Worm (Caenorhabditis elegans): ENCODE data around the gene C49F8.3.

C49F8.3 gene

ce11 chrX:13376851-13377250 is 10.5 kb downstream of the C49F8.3 start, which contains the start of the genes C49F8.14 and gem-1:
Gene C49F8.14, minus strand, starts transcription at chrX:13376949.
Gene gem-1, minus strand, starts transcription at chrX:13376992.
- TF ChIP-seq lin-32 (GFP tag; optimal IDR thresholded peaks at IDR 0.05) (no peak), mep-1 (tag; optimal IDR thresholded peaks at IDR 0.05) (no peak), snpc-4 (tag; optimal IDR thresholded peaks at IDR 0.05) (no peak), tbx-8 (GFP tag; optimal IDR thresholded peaks at IDR 0.05) (no peak), mab-5 (tag; optimal IDR thresholded peaks at IDR 0.05) (no peak), ztf-11 (tag; optimal IDR thresholded peaks at IDR 0.05) (no peak), zip-8 (tag; optimal IDR thresholded peaks at IDR 0.05) (no peak), unc-39 (tag; optimal IDR thresholded peaks at IDR 0.05) (no peak), nhr-237 (tag; optimal IDR thresholded peaks at IDR 0.05) (no peak)

DNA sequence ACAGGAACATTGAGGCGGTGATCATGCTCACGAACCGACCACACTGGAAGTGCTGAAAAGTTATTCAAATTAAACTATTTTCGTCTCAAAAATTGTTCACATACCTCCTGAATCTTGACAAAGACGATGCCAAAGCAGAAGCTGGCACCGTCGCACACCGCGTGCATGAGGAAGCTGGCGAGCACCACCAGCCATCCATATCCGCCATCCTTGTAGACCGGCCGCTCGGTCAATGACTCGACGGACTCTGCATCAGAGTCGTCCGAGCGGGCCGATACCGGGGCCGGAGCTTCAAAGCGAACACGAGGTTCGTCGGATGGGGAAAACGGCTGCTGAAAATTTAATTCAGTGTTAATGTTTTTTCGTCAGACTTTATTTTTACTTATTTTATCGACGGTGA is 11.2 kb downstream of the C49F8.3 start:
- TF ChIP-seq ceh-39 (tag; optimal IDR thresholded peaks at IDR 0.05), result no peak
- no peak for TF ChIP-seq cnd-1 (tag; optimal IDR thresholded peaks at IDR 0.05)

ce11 chrX:13368283-13368682 is 19.1 kb downstream of the C49F8.3 start:
- TF ChIP-seq bed-3 (GFP tag; optimal IDR thresholded peaks at IDR 0.05) (no peak), sptf-1 (tag; optimal IDR thresholded peaks at IDR 0.05) (no peak), tbx-8 (GFP tag; optimal IDR thresholded peaks at IDR 0.05) (no peak), pha-4 (tag; optimal IDR thresholded peaks at IDR 0.05) (no peak), unc-120 (tag; optimal IDR thresholded peaks at IDR 0.05; ENCODE audit: poor library complexity, severe bottlenecking) (no peak), cnd-1 (tag; optimal IDR thresholded peaks at IDR 0.05) (no peak), lin-13 (tag; optimal IDR thresholded peaks at IDR 0.05) (no peak), nhr-28 (tag; optimal IDR thresholded peaks at IDR 0.05) (no peak), M03D4.4 (tag; optimal IDR thresholded peaks at IDR 0.05) (no peak), lin-32 (GFP tag; optimal IDR thresholded peaks at IDR 0.05) (no peak), mep-1 (tag; optimal IDR thresholded peaks at IDR 0.05) (no peak), flh-1 (GFP tag; optimal IDR thresholded peaks at IDR 0.05) (no peak), lsy-2 (tag; optimal IDR thresholded peaks at IDR 0.05) (no peak), nhr-76 (tag; optimal IDR thresholded peaks at IDR 0.05) (no peak), ztf-11 (tag; optimal IDR thresholded peaks at IDR 0.05) (no peak)

ce11 chrX:13366955-13367354 is 20.4 kb downstream of the C49F8.3 start:
- TF ChIP-seq pha-4 (tag; optimal IDR thresholded peaks at IDR 0.05) (no peak), mab-5 (tag; optimal IDR thresholded peaks at IDR 0.05) (no peak)

DNA sequence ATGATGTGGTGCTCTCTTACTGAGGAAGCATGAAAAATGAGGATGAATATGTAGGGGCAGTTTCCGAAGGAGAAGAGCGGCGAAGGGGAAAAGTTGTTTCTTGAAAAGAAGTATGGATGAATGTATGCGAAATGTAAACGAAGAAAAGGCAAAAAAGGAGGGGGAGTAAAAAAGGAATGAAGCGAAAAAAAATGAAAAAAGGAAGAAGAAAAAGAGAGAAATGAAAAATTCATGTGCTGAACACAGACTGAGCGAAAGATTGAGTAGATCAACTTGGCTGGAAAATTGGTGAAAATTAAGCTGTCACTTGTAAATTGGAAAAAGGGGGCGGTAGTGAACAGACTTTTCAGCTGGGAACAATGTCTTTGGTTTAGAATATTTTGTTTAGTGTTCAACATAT is 22.4 kb downstream of the C49F8.3 start, which contains the start of gene C49F8.1:
Gene C49F8.1, minus strand, starts transcription at position 101 of the 400 bp plus-strand sequence.
- TF ChIP-seq cnd-1 (tag; optimal IDR thresholded peaks at IDR 0.05) (no peak), pha-4 (tag; optimal IDR thresholded peaks at IDR 0.05) (no peak), ces-1 (GFP tag; optimal IDR thresholded peaks at IDR 0.05) (no peak), sptf-1 (tag; optimal IDR thresholded peaks at IDR 0.05) (no peak), lin-32 (GFP tag; optimal IDR thresholded peaks at IDR 0.05) (no peak), mep-1 (tag; optimal IDR thresholded peaks at IDR 0.05) (no peak)

- no peak for TF ChIP-seq bed-3 (GFP tag; optimal IDR thresholded peaks at IDR 0.05)
- TF ChIP-seq ces-1 (GFP tag; optimal IDR thresholded peaks at IDR 0.05), result no peak
- TF ChIP-seq nhr-28 (tag; optimal IDR thresholded peaks at IDR 0.05), result no peak
- no peak for TF ChIP-seq M03D4.4 (tag; optimal IDR thresholded peaks at IDR 0.05)
These were observed 24.9 kb downstream of the C49F8.3 start, which contains the start of gene C49F8.15 for ce11 chrX:13362486-13362885. Gene C49F8.15, minus strand, starts transcription at chrX:13362586.

DNA sequence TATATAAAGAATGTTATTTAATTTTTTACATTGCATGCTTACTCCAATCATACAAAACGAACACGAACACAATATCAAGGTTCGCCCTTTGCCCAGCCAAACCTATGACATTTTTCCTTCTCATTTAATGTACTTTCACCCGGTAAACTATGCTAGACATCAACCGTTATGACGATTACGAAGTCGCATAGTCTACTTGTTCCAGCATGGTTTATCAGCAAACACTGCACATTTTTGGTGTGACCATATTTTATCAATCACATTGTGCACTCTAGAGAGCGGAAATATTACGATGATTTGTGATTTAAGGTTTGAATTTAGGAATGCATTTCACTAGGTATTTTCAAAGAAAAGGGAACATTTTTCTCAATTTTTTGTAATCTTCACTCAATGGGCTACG is 26.7 kb downstream of the C49F8.3 start:
- TF ChIP-seq elt-3 (tag; optimal IDR thresholded peaks at IDR 0.05) (no peak), blmp-1 (tag; optimal IDR thresholded peaks at IDR 0.05) (no peak), nhr-28 (tag; optimal IDR thresholded peaks at IDR 0.05) (no peak), drap-1 (GFP tag; optimal IDR thresholded peaks at IDR 0.05) (no peak), mab-5 (tag; optimal IDR thresholded peaks at IDR 0.05) (no peak), ceh-43 (GFP tag; optimal IDR thresholded peaks at IDR 0.05) (no peak), nhr-12 (tag; optimal IDR thresholded peaks at IDR 0.05) (no peak), hlh-1 (tag; optimal IDR thresholded peaks at IDR 0.05) (no peak), M03D4.4 (tag; optimal IDR thresholded peaks at IDR 0.05) (no peak), sem-2 (GFP tag; optimal IDR thresholded peaks at IDR 0.05) (no peak), ces-1 (GFP tag; optimal IDR thresholded peaks at IDR 0.05) (no peak), lin-13 (tag; optimal IDR thresholded peaks at IDR 0.05) (no peak), mep-1 (tag; optimal IDR thresholded peaks at IDR 0.05) (no peak), snpc-4 (tag; optimal IDR thresholded peaks at IDR 0.05) (no peak), unc-120 (tag; optimal IDR thresholded peaks at IDR 0.05; ENCODE audit: poor library complexity, severe bottlenecking) (no peak), unc-39 (tag; optimal IDR thresholded peaks at IDR 0.05) (no peak), pha-4 (tag; optimal IDR thresholded peaks at IDR 0.05) (no peak), nhr-2 (tag; optimal IDR thresholded peaks at IDR 0.05) (no peak), bed-3 (GFP tag; optimal IDR thresholded peaks at IDR 0.05) (no peak)
